Worm (Caenorhabditis elegans) whole organism, young adult: ENCODE measurements around the gene F09F7.5.

Experiments
- B0336.3 ChIP-seq: fragments of 200-800 bp; sonication (Bioruptor generic); IDR thresholded peaks from 2 replicates; pipeline ENCODE4 v1.3.6; 2022; ENCODE audit warnings: missing genetic modification characterization, missing compliant biosample characterization
- F22D6.2 ChIP-seq: sonication (generic microtip); optimal IDR thresholded peaks from 2 replicates; lab custom pipeline; 2016; ENCODE audit warnings: mild to moderate bottlenecking, missing genetic modification characterization, missing compliant biosample characterization
- F23B12.7 ChIP-seq: sonication (generic microtip); optimal IDR thresholded peaks from 2 replicates; lab custom pipeline; 2017; ENCODE audit warnings: missing genetic modification characterization, mild to moderate bottlenecking, missing compliant biosample characterization, antibody characterized with exemption, moderate library complexity; ENCODE audit not compliant: insufficient read depth
- F33H1.4 ChIP-seq: fragments of 200-800 bp; sonication (Bioruptor generic); IDR thresholded peaks from 2 replicates; pipeline ENCODE4 v1.3.6; 2022; ENCODE audit warnings: missing genetic modification reagents, missing genetic modification characterization, missing compliant biosample characterization
- T26A5.8 ChIP-seq: sonication (generic microtip); optimal IDR thresholded peaks from 2 replicates; lab custom pipeline; 2016; ENCODE audit warnings: missing genetic modification characterization, missing compliant biosample characterization
- Y53G8AR.9 ChIP-seq: fragments of 200-800 bp; sonication (Bioruptor generic); conservative IDR thresholded peaks from 2 replicates; pipeline ENCODE4 v1.3.6; 2022; ENCODE audit warnings: missing genetic modification reagents, missing genetic modification characterization, missing compliant biosample characterization
- Y67H2A.10 ChIP-seq: fragments of 200-800 bp; sonication (Bioruptor generic); conservative IDR thresholded peaks from 2 replicates; pipeline ENCODE4 v1.3.6; 2022; ENCODE audit warnings: missing genetic modification reagents, missing genetic modification characterization, missing compliant biosample characterization
- Y79H2A.3 ChIP-seq: fragments of 200-800 bp; sonication (Bioruptor generic); conservative IDR thresholded peaks from 2 replicates; pipeline ENCODE4 v1.3.6; 2022; ENCODE audit warnings: missing genetic modification reagents, missing genetic modification characterization, missing compliant biosample characterization
- Y95B8A.8 ChIP-seq: fragments of 200-800 bp; sonication (Bioruptor generic); IDR thresholded peaks from 2 replicates; pipeline ENCODE4 v1.3.6; 2022; ENCODE audit warnings: missing genetic modification reagents, missing genetic modification characterization, missing compliant biosample characterization
- akir-1 ChIP-seq: fragments of 200-800 bp; sonication (Bioruptor generic); optimal IDR thresholded peaks from 2 replicates; lab custom pipeline; 2018; ENCODE audit warnings: mild to moderate bottlenecking, missing genetic modification characterization, moderate library complexity, missing compliant biosample characterization
- ama-1 ChIP-seq, 3 experiments: fragments of 150-350 bp in 1 of 3; sonication (generic microtip) in 2 of 3; optimal IDR thresholded peaks; 2 replicates each; lab custom pipeline; 2014 to 2018; ENCODE audit warnings: missing biosample characterization in 2 of 3, missing genetic modification characterization in 2 of 3, missing genetic modification reagents in 2 of 3
- aptf-2 ChIP-seq: fragments of 200-800 bp; sonication (Bioruptor generic); conservative IDR thresholded peaks from 2 replicates; pipeline ENCODE4 v1.3.6; 2022; ENCODE audit warnings: missing genetic modification reagents, missing genetic modification characterization, missing compliant biosample characterization
- cebp-1 ChIP-seq, 2 experiments: fragments of 200-800 bp in 1 of 2; sonication (Bioruptor generic) in 1 of 2; sonication (generic microtip) in 1 of 2; IDR thresholded peaks in 1 of 2; optimal IDR thresholded peaks in 1 of 2; 2 replicates each; pipeline versions ENCODE4 v1.3.6 to Lab custom; 2017 to 2022; ENCODE audit warnings: missing compliant biosample characterization in 2 of 2, missing genetic modification characterization in 2 of 2, mild to moderate bottlenecking in 1 of 2, missing genetic modification reagents in 1 of 2, moderate library complexity in 1 of 2
- ceh-100 ChIP-seq: fragments of 200-800 bp; sonication (Bioruptor generic); IDR thresholded peaks from 2 replicates; pipeline ENCODE4 v1.3.6; 2022; ENCODE audit warnings: missing genetic modification reagents, missing genetic modification characterization, missing compliant biosample characterization
- ceh-27 ChIP-seq: fragments of 200-800 bp; sonication (Bioruptor generic); optimal IDR thresholded peaks from 2 replicates; lab custom pipeline; 2018; ENCODE audit warnings: mild to moderate bottlenecking, missing genetic modification characterization, moderate library complexity, missing compliant biosample characterization
- die-1 ChIP-seq: sonication (generic microtip); optimal IDR thresholded peaks from 2 replicates; lab custom pipeline; 2016; ENCODE audit warnings: missing genotype, mild to moderate bottlenecking, missing genetic modification characterization, missing compliant biosample characterization
- dpl-1 ChIP-seq: fragments of 150-350 bp; optimal IDR thresholded peaks from 2 replicates; lab custom pipeline; 2014; ENCODE audit warnings: missing biosample characterization, missing genetic modification reagents, missing genetic modification characterization
- egl-18 ChIP-seq: fragments of 200-800 bp; sonication (Bioruptor generic); IDR thresholded peaks from 2 replicates; pipeline ENCODE4 v1.3.6; 2022; ENCODE audit warnings: missing genetic modification reagents, missing genetic modification characterization, missing compliant biosample characterization
- egrh-3 ChIP-seq: fragments of 200-800 bp; sonication (Bioruptor generic); IDR thresholded peaks from 2 replicates; pipeline ENCODE4 v1.3.6; 2022; ENCODE audit warnings: missing genetic modification reagents, missing genetic modification characterization, missing compliant biosample characterization
- ekl-4 ChIP-seq: fragments of 200-800 bp; sonication (Bioruptor generic); IDR thresholded peaks from 2 replicates; pipeline ENCODE4 v1.3.6; 2022; ENCODE audit warnings: missing genetic modification reagents, missing genetic modification characterization, missing compliant biosample characterization
- him-1 ChIP-seq: sonication (generic microtip); optimal IDR thresholded peaks from 2 replicates; lab custom pipeline; 2016; ENCODE audit warnings: missing genotype, missing genetic modification reagents, missing genetic modification characterization, missing compliant biosample characterization
- hmg-1.2 ChIP-seq: fragments of 200-800 bp; sonication (Bioruptor generic); IDR thresholded peaks from 2 replicates; pipeline ENCODE4 v1.3.6; 2022; ENCODE audit warnings: missing genetic modification reagents, missing genetic modification characterization, missing compliant biosample characterization
- hrde-1 ChIP-seq: sonication (generic microtip); optimal IDR thresholded peaks from 2 replicates; lab custom pipeline; 2016; ENCODE audit warnings: missing genetic modification characterization, mild to moderate bottlenecking, missing compliant biosample characterization, moderate library complexity, missing genotype, missing genetic modification reagents, borderline replicate concordance
- let-526 ChIP-seq: fragments of 200-800 bp; sonication (Bioruptor generic); IDR thresholded peaks from 2 replicates; pipeline ENCODE4 v1.3.6; 2022; ENCODE audit warnings: missing genetic modification reagents, missing genetic modification characterization, missing compliant biosample characterization
- lin-26 ChIP-seq: fragments of 200-800 bp; sonication (Bioruptor generic); IDR thresholded peaks from 2 replicates; pipeline ENCODE4 v1.3.6; 2022; ENCODE audit warnings: missing genetic modification reagents, missing genetic modification characterization, missing compliant biosample characterization
- lsl-1 ChIP-seq: fragments of 200-800 bp; sonication (Bioruptor generic); optimal IDR thresholded peaks from 2 replicates; lab custom pipeline; 2018; ENCODE audit warnings: mild to moderate bottlenecking, missing genetic modification characterization, moderate library complexity, missing compliant biosample characterization
- lsy-27 ChIP-seq: sonication (generic microtip); optimal IDR thresholded peaks from 2 replicates; lab custom pipeline; 2017; ENCODE audit warnings: missing genetic modification characterization, mild to moderate bottlenecking, missing compliant biosample characterization, antibody characterized with exemption, missing genotype, borderline replicate concordance; ENCODE audit not compliant: insufficient read depth
- madf-10 ChIP-seq: sonication (generic microtip); optimal IDR thresholded peaks from 2 replicates; lab custom pipeline; 2016; ENCODE audit warnings: mild to moderate bottlenecking, missing genetic modification characterization, missing compliant biosample characterization
- madf-6 ChIP-seq: fragments of 200-800 bp; sonication (Bioruptor generic); IDR thresholded peaks from 2 replicates; pipeline ENCODE4 v1.3.6; 2022; ENCODE audit warnings: missing genetic modification reagents, missing genetic modification characterization, missing compliant biosample characterization
- madf-8 ChIP-seq: fragments of 200-800 bp; sonication (Bioruptor generic); conservative IDR thresholded peaks from 2 replicates; pipeline ENCODE4 v1.3.6; 2022; ENCODE audit warnings: missing genetic modification reagents, missing genetic modification characterization, missing compliant biosample characterization
- mes-4 ChIP-seq: sonication (generic microtip); optimal IDR thresholded peaks from 2 replicates; lab custom pipeline; 2016; ENCODE audit warnings: missing genotype, missing genetic modification characterization, missing compliant biosample characterization
- nfyb-1 ChIP-seq: fragments of 200-800 bp; sonication (Bioruptor generic); IDR thresholded peaks from 2 replicates; pipeline ENCODE4 v1.3.6; 2022; ENCODE audit warnings: missing genetic modification reagents, missing genetic modification characterization, missing compliant biosample characterization
- nhr-179 ChIP-seq: sonication (generic microtip); optimal IDR thresholded peaks from 2 replicates; lab custom pipeline; 2016; ENCODE audit warnings: mild to moderate bottlenecking, missing genetic modification characterization, missing compliant biosample characterization
- nhr-90 ChIP-seq: sonication (generic microtip); optimal IDR thresholded peaks from 2 replicates; lab custom pipeline; 2016; ENCODE audit warnings: missing genotype, mild to moderate bottlenecking, missing genetic modification characterization, missing compliant biosample characterization
- repo-1 ChIP-seq: sonication (generic microtip); optimal IDR thresholded peaks from 2 replicates; lab custom pipeline; 2017; ENCODE audit warnings: mild to moderate bottlenecking, missing genetic modification characterization, missing compliant biosample characterization
- tlf-1 ChIP-seq: fragments of 200-800 bp; sonication (Bioruptor generic); optimal IDR thresholded peaks from 2 replicates; lab custom pipeline; 2018; ENCODE audit warnings: mild to moderate bottlenecking, missing genetic modification characterization, missing compliant biosample characterization
- unc-130 ChIP-seq: sonication (generic microtip); optimal IDR thresholded peaks from 2 replicates; lab custom pipeline; 2016; ENCODE audit warnings: missing genetic modification reagents, missing genetic modification characterization, missing compliant biosample characterization
- unc-62 ChIP-seq: fragments of 150-350 bp; optimal IDR thresholded peaks from 2 replicates; lab custom pipeline; 2014; ENCODE audit warnings: missing biosample characterization, missing genetic modification reagents, missing genetic modification characterization
- xnd-1 ChIP-seq: sonication (generic microtip); optimal IDR thresholded peaks from 2 replicates; lab custom pipeline; 2016; ENCODE audit warnings: missing genotype, missing genetic modification reagents, missing genetic modification characterization, missing compliant biosample characterization
- ztf-28 ChIP-seq: fragments of 200-800 bp; sonication (Bioruptor generic); IDR thresholded peaks from 2 replicates; pipeline ENCODE4 v1.3.6; 2022; ENCODE audit warnings: missing genetic modification reagents, missing genetic modification characterization, missing compliant biosample characterization

Gene F09F7.5

ce11 chrIII:5543727-5544345 is 3.0 kb upstream of the F09F7.5 start, which contains the start of gene D1044.1:
Gene D1044.1 (plus strand): TSS chrIII:5544295.
- TF ChIP-seq B0336.3 (GFP tag; lab: Robert Waterston, UW) (no peak), madf-6 (GFP tag; lab: Robert Waterston, UW) (peak; percentile 77), xnd-1 (peak; percentile 27), lin-26 (GFP tag; lab: Robert Waterston, UW) (no peak), lsl-1 (peak; percentile 87), madf-8 (GFP tag; lab: Robert Waterston, UW) (peak; percentile 44)

ce11 chrIII:5546309-5546708 is 478 bp upstream of the F09F7.5 start:
- no peak for TF ChIP-seq him-1
- TF ChIP-seq egl-18 (GFP tag; lab: Robert Waterston, UW) = no peak
- no peak for TF ChIP-seq die-1 (tag; lab: Kevin White, UChicago)
- no peak for TF ChIP-seq Y79H2A.3
- no peak for TF ChIP-seq nfyb-1 (GFP tag; lab: Robert Waterston, UW)
- TF ChIP-seq mes-4 (tag; lab: Kevin White, UChicago) = no peak
- TF ChIP-seq cebp-1 (GFP tag; IDR thresholded peaks at IDR 0.05; lab: Robert Waterston, UW) = peak; percentile 61; the same call in 1 of the 2 replicates
- peak; percentile 92 for TF ChIP-seq cebp-1 (tag; optimal IDR thresholded peaks at IDR 0.05; lab: Kevin White, UChicago)
- TF ChIP-seq, all 124 proteins: peak for 1

- TF ChIP-seq unc-62 (GFP tag; lab: Kevin White, UChicago) (no peak), unc-130 (GFP tag; lab: Kevin White, UChicago) (no peak), lsy-27 (tag; lab: Kevin White, UChicago) (no peak), nhr-90 (tag; lab: Kevin White, UChicago) (no peak), F22D6.2 (tag; lab: Kevin White, UChicago) (no peak), akir-1 (GFP tag; lab: Kevin White, UChicago) (no peak)
Observed at ce11 chrIII:5550193-5550592, 3.4 kb downstream of the F09F7.5 start.

- TF ChIP-seq let-526 (GFP tag; lab: Robert Waterston, UW) (0 out of 2 replicates have a peak, but pooled peaks have one; percentile 56), nhr-179 (no peak), ekl-4 (GFP tag; lab: Robert Waterston, UW) (peak; percentile 54; the same call in 1 of the 2 replicates), Y53G8AR.9 (GFP tag; lab: Robert Waterston, UW) (peak; percentile 63; the same call in 1 of the 2 replicates), dpl-1 (GFP tag; lab: Kevin White, UChicago) (no peak), T26A5.8 (tag; lab: Kevin White, UChicago) (no peak), nfyb-1 (GFP tag; lab: Robert Waterston, UW) (peak; percentile 44), lin-26 (GFP tag; lab: Robert Waterston, UW) (0 out of 2 replicates have a peak, but pooled peaks have one; percentile 53), Y95B8A.8 (GFP tag; lab: Robert Waterston, UW) (peak; percentile 78; the same call in 1 of the 2 replicates), tlf-1 (GFP tag; lab: Kevin White, UChicago) (peak; percentile 64), repo-1 (tag; lab: Kevin White, UChicago) (peak; percentile 39), egrh-3 (GFP tag; lab: Robert Waterston, UW) (no peak), B0336.3 (GFP tag; lab: Robert Waterston, UW) (peak; percentile 82), ceh-100 (no peak), F33H1.4 (GFP tag; lab: Robert Waterston, UW) (0 out of 2 replicates have a peak, but pooled peaks have one; percentile 4), ztf-28 (no peak), ceh-27 (GFP tag; lab: Kevin White, UChicago) (no peak), hrde-1 (tag; lab: Kevin White, UChicago) (no peak), hmg-1.2 (GFP tag; lab: Robert Waterston, UW) (no peak), aptf-2 (GFP tag; lab: Robert Waterston, UW) (0 out of 2 replicates have a peak, but pooled peaks have one; percentile 4), madf-10 (tag; lab: Kevin White, UChicago) (peak; percentile 43), Y79H2A.3 (peak; percentile 42; the same call in 1 of the 2 replicates), ama-1 (optimal IDR thresholded peaks at IDR 0.05; lab: Kevin White, UChicago) (peak; percentile 82), ama-1 (GFP tag; optimal IDR thresholded peaks at IDR 0.05; lab: Kevin White, UChicago) (no peak), unc-62 (GFP tag; lab: Kevin White, UChicago) (no peak), Y67H2A.10 (GFP tag; lab: Robert Waterston, UW) (no peak), F23B12.7 (tag; lab: Kevin White, UChicago) (no peak)
Observed at ce11 chrIII:5550844-5551243, 4.1 kb downstream of the F09F7.5 start.
